Worm (Caenorhabditis elegans): ENCODE data around the gene drd-10.

DNA sequence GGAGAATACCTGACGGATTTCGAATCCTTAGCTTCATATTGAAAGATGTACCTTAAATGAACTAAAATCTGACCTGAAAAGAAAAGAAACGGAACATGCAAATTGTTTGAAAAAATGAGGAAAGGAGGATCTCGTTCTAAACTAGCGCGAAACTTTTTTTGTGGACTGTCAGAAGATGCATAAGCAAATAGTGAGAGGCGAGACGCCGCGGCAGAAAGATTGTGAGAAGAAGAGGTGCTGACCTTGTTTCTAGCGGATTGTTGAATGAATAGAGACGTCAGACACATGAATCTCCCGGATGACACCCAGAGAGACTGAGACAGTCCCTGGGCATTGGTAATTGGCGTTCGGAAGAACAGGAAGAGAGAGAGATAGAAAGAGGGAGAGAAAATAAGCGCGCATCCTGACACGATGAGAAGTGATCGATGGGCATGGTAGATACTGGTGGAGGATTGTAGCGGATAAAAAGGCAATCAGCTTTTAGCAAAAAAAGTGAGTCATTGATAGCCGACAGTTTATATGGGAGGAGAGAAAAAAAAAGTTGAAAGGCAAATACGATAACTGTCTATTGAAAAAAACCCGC lies 37.4 kb upstream of the drd-10 start, which contains the start of gene ptr-15:
- no peak for TF ChIP-seq hlh-26 (GFP tag; conservative IDR thresholded peaks at IDR 0.05)
- TF ChIP-seq dox-1 (GFP tag; IDR thresholded peaks at IDR 0.05): no peak
- TF ChIP-seq ztf-18 (tag; optimal IDR thresholded peaks at IDR 0.05): no peak
- TF ChIP-seq hrde-1 (tag; optimal IDR thresholded peaks at IDR 0.05; ENCODE audit: borderline replicate concordance): no peak
- no peak for TF ChIP-seq hmg-1.2 (GFP tag; IDR thresholded peaks at IDR 0.05)
- TF ChIP-seq lin-35 (GFP tag; optimal IDR thresholded peaks at IDR 0.05): no peak
- no peak for TF ChIP-seq F49E8.2 (tag; optimal IDR thresholded peaks at IDR 0.05; ENCODE audit: insufficient read depth)
- no peak for TF ChIP-seq unc-62 (GFP tag; optimal IDR thresholded peaks at IDR 0.05)

Measured in whole organism, young adult.